Fruit fly (Drosophila melanogaster): ENCODE results near the gene CG9503.

DNA sequence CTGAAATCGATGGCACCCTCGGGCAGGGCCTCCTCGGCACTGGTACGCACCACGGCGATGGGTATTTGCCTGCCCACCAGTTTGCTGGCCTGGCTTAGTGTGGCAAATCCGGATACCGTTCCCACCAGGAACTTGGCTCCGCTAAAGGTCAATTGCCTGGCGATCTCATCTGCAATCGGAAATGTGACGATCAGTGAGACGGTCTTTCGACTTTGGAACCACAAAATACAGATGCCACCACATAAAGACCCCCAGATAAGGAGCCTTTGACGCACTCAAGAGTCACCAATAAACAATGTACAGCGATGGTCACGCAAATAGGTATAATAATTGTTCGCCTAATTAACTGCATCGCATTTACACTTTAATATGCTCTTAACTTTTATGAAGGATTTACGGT lies 13.0 kb upstream of the CG9503 start:
- no peak for TF ChIP-seq psq (optimal IDR thresholded peaks at IDR 0.05)
- no peak for TF ChIP-seq ttk (optimal IDR thresholded peaks at IDR 0.05)
- no peak for TF ChIP-seq insv (optimal IDR thresholded peaks at IDR 0.05)
- no peak for TF ChIP-seq Myc (optimal IDR thresholded peaks at IDR 0.05)
- no peak for TF ChIP-seq h (optimal IDR thresholded peaks at IDR 0.05)

Data from Kc167 (cell line).